Fruit fly (Drosophila melanogaster): ENCODE data around the gene stas.

dm6 chrX:17585892-17586291, 41.8 kb downstream of the stas start:
- TF ChIP-seq Dfd (GFP tag; optimal IDR thresholded peaks at IDR 0.05) = no peak
- no peak for TF ChIP-seq Sp1 (GFP tag; optimal IDR thresholded peaks at IDR 0.05)
- no peak for TF ChIP-seq Myc (optimal IDR thresholded peaks at IDR 0.05)
- TF ChIP-seq Abd-B (GFP tag; optimal IDR thresholded peaks at IDR 0.05) = no peak
- no peak for TF ChIP-seq usp (GFP tag; optimal IDR thresholded peaks at IDR 0.05)
- TF ChIP-seq jim (GFP tag; optimal IDR thresholded peaks at IDR 0.05) = no peak
